Fruit fly (Drosophila melanogaster): ENCODE results near the gene CG43098.

The CG43098 gene

DNA sequence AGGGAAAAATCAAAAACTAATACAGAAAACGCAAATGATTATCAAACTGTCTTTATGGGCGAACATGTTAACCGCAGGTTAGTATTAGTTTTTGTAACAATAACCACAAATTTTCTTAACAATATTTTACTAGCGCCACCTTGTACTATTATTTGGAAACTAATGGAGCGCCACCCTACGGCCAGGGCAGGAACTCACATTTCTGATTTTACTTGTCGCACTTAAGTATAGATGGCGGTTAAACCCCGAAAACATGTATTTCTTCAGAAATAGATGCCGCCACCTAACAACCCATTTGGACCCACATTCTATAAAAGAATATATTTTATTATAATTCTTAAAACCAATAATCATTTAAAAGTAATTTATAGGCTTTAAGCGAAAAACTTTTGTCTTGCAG, 42.5 kb upstream of the CG43098 start (continued):
- TF ChIP-seq run (tag; optimal IDR thresholded peaks at IDR 0.05) = no peak
- TF ChIP-seq NK7.1 (GFP tag; optimal IDR thresholded peaks at IDR 0.05) = peak; percentile 52
- TF ChIP-seq ssp (GFP tag; IDR thresholded peaks at IDR 0.05) = peak; percentile 78
- peak; percentile 51; the same call in 1 of the 3 replicates for TF ChIP-seq knrl (GFP tag; IDR thresholded peaks at IDR 0.05; ENCODE audit: partially characterized antibody)
- TF ChIP-seq CoRest (tag; optimal IDR thresholded peaks at IDR 0.05) = peak; percentile 84
- peak; percentile 68 for TF ChIP-seq CG3065 (GFP tag; optimal IDR thresholded peaks at IDR 0.05)
- no peak for TF ChIP-seq Sry-β (GFP tag; optimal IDR thresholded peaks at IDR 0.05)
- TF ChIP-seq CkIIα-i1 (GFP tag; IDR thresholded peaks at IDR 0.05) = no peak
- TF ChIP-seq D19B (GFP tag; optimal IDR thresholded peaks at IDR 0.05) = peak; percentile 12
- TF ChIP-seq br (optimal IDR thresholded peaks at IDR 0.05) = no peak
- TF ChIP-seq Tbp (GFP tag; optimal IDR thresholded peaks at IDR 0.05) = no peak
- peak; percentile 45 for TF ChIP-seq cato (GFP tag; optimal IDR thresholded peaks at IDR 0.05; ENCODE audit: borderline replicate concordance)
- TF ChIP-seq CG15514 (GFP tag; optimal IDR thresholded peaks at IDR 0.05) = peak; percentile 59
- peak; percentile 49 for TF ChIP-seq ab (GFP tag; optimal IDR thresholded peaks at IDR 0.05)
- TF ChIP-seq Ada2b (GFP tag; IDR thresholded peaks at IDR 0.05) = peak; percentile 58; the same call in 1 of the 2 replicates
- TF ChIP-seq CG9727 (GFP tag; optimal IDR thresholded peaks at IDR 0.05) = peak; percentile 69
- TF ChIP-seq Sox100B (GFP tag; optimal IDR thresholded peaks at IDR 0.05) = no peak
- peak; percentile 88 for TF ChIP-seq lmd (GFP tag; IDR thresholded peaks at IDR 0.05)
- peak; percentile 74 for TF ChIP-seq CG15269 (tag; optimal IDR thresholded peaks at IDR 0.05)
- TF ChIP-seq toy (GFP tag; IDR thresholded peaks at IDR 0.05) = no peak
- no peak for TF ChIP-seq Doc3 (GFP tag; IDR thresholded peaks at IDR 0.05; ENCODE audit: partially characterized antibody)
- peak; percentile 62 for TF ChIP-seq D19A (tag; optimal IDR thresholded peaks at IDR 0.05)
- TF ChIP-seq Oli (tag; optimal IDR thresholded peaks at IDR 0.05) = peak; percentile 57
- no peak for TF ChIP-seq sens-2 (GFP tag; IDR thresholded peaks at IDR 0.05)
- peak; percentile 71 for TF ChIP-seq dmrt99B (tag; optimal IDR thresholded peaks at IDR 0.05)
- no peak for TF ChIP-seq sna (GFP tag; IDR thresholded peaks at IDR 0.05; ENCODE audit: partially characterized antibody)
- TF ChIP-seq lilli (GFP tag; optimal IDR thresholded peaks at IDR 0.05) = peak; percentile 89
- TF ChIP-seq CG11093 (GFP tag; IDR thresholded peaks at IDR 0.05) = peak; percentile 46; the same call in 1 of the 3 replicates
- TF ChIP-seq Lim3 (GFP tag; IDR thresholded peaks at IDR 0.05) = no peak
- peak; percentile 69 for TF ChIP-seq Nf-YC (tag; optimal IDR thresholded peaks at IDR 0.05)
- TF ChIP-seq CG18764 (GFP tag; optimal IDR thresholded peaks at IDR 0.05) = peak; percentile 74
- TF ChIP-seq CG5953 (GFP tag; IDR thresholded peaks at IDR 0.05) = peak; percentile 51; the same call in 1 of the 2 replicates
- TF ChIP-seq org-1 (GFP tag; optimal IDR thresholded peaks at IDR 0.05) = peak; percentile 38
- peak; percentile 73 for TF ChIP-seq croc (GFP tag; conservative IDR thresholded peaks at IDR 0.05)
- TF ChIP-seq NC2α (GFP tag; optimal IDR thresholded peaks at IDR 0.05) = peak; percentile 58
- TF ChIP-seq CG12104 (GFP tag; optimal IDR thresholded peaks at IDR 0.05) = peak; percentile 23
- peak; percentile 52 for TF ChIP-seq ara (GFP tag; IDR thresholded peaks at IDR 0.05)
- TF ChIP-seq sisA (GFP tag; IDR thresholded peaks at IDR 0.05) = peak; percentile 86
- TF ChIP-seq gcm2 (GFP tag; optimal IDR thresholded peaks at IDR 0.05) = peak; percentile 6
- TF ChIP-seq E2f2 (GFP tag; IDR thresholded peaks at IDR 0.05) = 0 out of 2 replicates have a peak, but pooled peaks have one; percentile 27
- peak; percentile 82 for TF ChIP-seq Hmr (GFP tag; optimal IDR thresholded peaks at IDR 0.05)
- no peak for TF ChIP-seq Dll (GFP tag; IDR thresholded peaks at IDR 0.05; ENCODE audit: partially characterized antibody)
- TF ChIP-seq Mad (GFP tag; optimal IDR thresholded peaks at IDR 0.05) = peak; percentile 83
- peak; percentile 67 for TF ChIP-seq CG12769 (tag; optimal IDR thresholded peaks at IDR 0.05)
- peak; percentile 22 for TF ChIP-seq psq (GFP tag; optimal IDR thresholded peaks at IDR 0.05)
- peak; percentile 59; the same call in 1 of the 2 replicates for TF ChIP-seq Oaz (GFP tag; IDR thresholded peaks at IDR 0.05)
- TF ChIP-seq CG14860 (GFP tag; IDR thresholded peaks at IDR 0.05; ENCODE audit: partially characterized antibody) = no peak
- peak; percentile 76; the same call in 2 of the 3 replicates for TF ChIP-seq Aef1 (GFP tag; IDR thresholded peaks at IDR 0.05)
- TF ChIP-seq Sin3A (optimal IDR thresholded peaks at IDR 0.05) = no peak
- peak; percentile 75 for TF ChIP-seq CG13624 (GFP tag; optimal IDR thresholded peaks at IDR 0.05)
- peak; percentile 86 for TF ChIP-seq CG34422 (GFP tag; IDR thresholded peaks at IDR 0.05)
- TF ChIP-seq CG18619 (GFP tag; optimal IDR thresholded peaks at IDR 0.05) = peak; percentile 70

All from whole organism, embryonic.